Fruit fly (Drosophila melanogaster): ENCODE data around the gene sws.
A peak's percentile ranks its signal among the peaks of the same experiment; 100 is the strongest.

sws gene

dm6 chrX:7933210-7933915 lies 34.7 kb downstream of the sws start, which contains the start of the genes Dhdds and RpS14a:
Gene Dhdds, minus strand, starts transcription at chrX:7933351.
Gene RpS14a, plus strand, starts transcription at chrX:7933742.
- peak; percentile 81 for TF ChIP-seq Mnt (GFP tag; optimal IDR thresholded peaks at IDR 0.05)
- peak; percentile 91 for TF ChIP-seq CG11617 (GFP tag; optimal IDR thresholded peaks at IDR 0.05)
- peak; percentile 43 for TF ChIP-seq bab1 (GFP tag; optimal IDR thresholded peaks at IDR 0.05)
- peak; percentile 66 for TF ChIP-seq pad (GFP tag; optimal IDR thresholded peaks at IDR 0.05)
- no peak for TF ChIP-seq CG12768 (GFP tag; optimal IDR thresholded peaks at IDR 0.05)
- peak; percentile 24 for TF ChIP-seq CG7045 (GFP tag; optimal IDR thresholded peaks at IDR 0.05)
- TF ChIP-seq CG33017 (tag; optimal IDR thresholded peaks at IDR 0.05) = no peak
- no peak for TF ChIP-seq cnc (optimal IDR thresholded peaks at IDR 0.05)
- no peak for TF ChIP-seq kay (GFP tag; ENCODE audit: borderline replicate concordance)
- peak; percentile 84 for TF ChIP-seq Crg-1 (GFP tag; optimal IDR thresholded peaks at IDR 0.05)
- TF ChIP-seq Hr96 (GFP tag; optimal IDR thresholded peaks at IDR 0.05) = no peak
- TF ChIP-seq cic (GFP tag; optimal IDR thresholded peaks at IDR 0.05) = no peak
- peak; percentile 96 for TF ChIP-seq CG14711 (tag; optimal IDR thresholded peaks at IDR 0.05)
- no peak for TF ChIP-seq Clk (GFP tag; optimal IDR thresholded peaks at IDR 0.05)
- TF ChIP-seq CG5204 (GFP tag; optimal IDR thresholded peaks at IDR 0.05) = no peak
- peak; percentile 64 for TF ChIP-seq CG1620 (GFP tag; optimal IDR thresholded peaks at IDR 0.05)
- TF ChIP-seq toe (GFP tag; optimal IDR thresholded peaks at IDR 0.05) = no peak
- TF ChIP-seq ovo (GFP tag; optimal IDR thresholded peaks at IDR 0.05) = peak; percentile 77
- TF ChIP-seq CG7101 (tag; optimal IDR thresholded peaks at IDR 0.05) = peak; percentile 77
- peak; percentile 66 for TF ChIP-seq tj (GFP tag; optimal IDR thresholded peaks at IDR 0.05)

- TF ChIP-seq CG14711 (tag; optimal IDR thresholded peaks at IDR 0.05) (peak; percentile 35), tj (GFP tag; optimal IDR thresholded peaks at IDR 0.05) (peak; percentile 75), Hr96 (GFP tag; optimal IDR thresholded peaks at IDR 0.05) (no peak), CG7045 (GFP tag; optimal IDR thresholded peaks at IDR 0.05) (no peak), pad (GFP tag; optimal IDR thresholded peaks at IDR 0.05) (no peak), Mnt (GFP tag; optimal IDR thresholded peaks at IDR 0.05) (peak; percentile 72), CG12768 (GFP tag; optimal IDR thresholded peaks at IDR 0.05) (no peak), bab1 (GFP tag; optimal IDR thresholded peaks at IDR 0.05) (peak; percentile 55), cnc (optimal IDR thresholded peaks at IDR 0.05) (no peak), CG7101 (tag; optimal IDR thresholded peaks at IDR 0.05) (peak; percentile 26), Crg-1 (GFP tag; optimal IDR thresholded peaks at IDR 0.05) (no peak), kay (GFP tag; ENCODE audit: borderline replicate concordance) (no peak)
Observed at dm6 chrX:7931028-7931549, 36.9 kb downstream of the sws start, which contains the start of gene mahe. Gene mahe, minus strand, starts transcription at chrX:7931382.

dm6 chrX:7930236-7931027 lies 37.6 kb downstream of the sws start:
- peak; percentile 25 for TF ChIP-seq pad (GFP tag; optimal IDR thresholded peaks at IDR 0.05)
- no peak for TF ChIP-seq Hr96 (GFP tag; optimal IDR thresholded peaks at IDR 0.05)
- no peak for TF ChIP-seq toe (GFP tag; optimal IDR thresholded peaks at IDR 0.05)
- TF ChIP-seq CG12768 (GFP tag; optimal IDR thresholded peaks at IDR 0.05) = peak; percentile 6
- peak; percentile 19 for TF ChIP-seq CG7101 (tag; optimal IDR thresholded peaks at IDR 0.05)
- TF ChIP-seq tj (GFP tag; optimal IDR thresholded peaks at IDR 0.05) = peak; percentile 8
- no peak for TF ChIP-seq CG11617 (GFP tag; optimal IDR thresholded peaks at IDR 0.05)
- TF ChIP-seq CG1620 (GFP tag; optimal IDR thresholded peaks at IDR 0.05) = no peak

dm6 chrX:7924913-7925312 lies 43.1 kb downstream of the sws start:
- no peak for TF ChIP-seq bab1 (GFP tag; optimal IDR thresholded peaks at IDR 0.05)
- TF ChIP-seq cnc (optimal IDR thresholded peaks at IDR 0.05) = no peak
- no peak for TF ChIP-seq CG7101 (tag; optimal IDR thresholded peaks at IDR 0.05)
- no peak for TF ChIP-seq CG11617 (GFP tag; optimal IDR thresholded peaks at IDR 0.05)
- no peak for TF ChIP-seq Hr96 (GFP tag; optimal IDR thresholded peaks at IDR 0.05)
- no peak for TF ChIP-seq CG1620 (GFP tag; optimal IDR thresholded peaks at IDR 0.05)
- TF ChIP-seq cic (GFP tag; optimal IDR thresholded peaks at IDR 0.05) = no peak
- TF ChIP-seq CG14711 (tag; optimal IDR thresholded peaks at IDR 0.05) = no peak
- no peak for TF ChIP-seq ovo (GFP tag; optimal IDR thresholded peaks at IDR 0.05)
- TF ChIP-seq tj (GFP tag; optimal IDR thresholded peaks at IDR 0.05) = no peak
- TF ChIP-seq pad (GFP tag; optimal IDR thresholded peaks at IDR 0.05) = no peak
- TF ChIP-seq Clk (GFP tag; optimal IDR thresholded peaks at IDR 0.05) = no peak
- no peak for TF ChIP-seq CG5204 (GFP tag; optimal IDR thresholded peaks at IDR 0.05)
- no peak for TF ChIP-seq CG7045 (GFP tag; optimal IDR thresholded peaks at IDR 0.05)
- TF ChIP-seq Crg-1 (GFP tag; optimal IDR thresholded peaks at IDR 0.05) = no peak
- no peak for TF ChIP-seq Mnt (GFP tag; optimal IDR thresholded peaks at IDR 0.05)
- no peak for TF ChIP-seq CG12768 (GFP tag; optimal IDR thresholded peaks at IDR 0.05)
- no peak for TF ChIP-seq CG33017 (tag; optimal IDR thresholded peaks at IDR 0.05)

dm6 chrX:7923063-7923462 lies 45.0 kb downstream of the sws start:
- TF ChIP-seq Mnt (GFP tag; optimal IDR thresholded peaks at IDR 0.05) = no peak
